Worm (Caenorhabditis elegans) whole organism, L4 larva: Measurements from ENCODE around the gene ife-5.

Experiments
- duxl-1 ChIP-seq: sonication (generic microtip); optimal IDR thresholded peaks from 2 replicates; lab custom pipeline; 2016; ENCODE audit warnings: mild to moderate bottlenecking, missing genetic modification characterization, moderate library complexity, missing compliant biosample characterization; ENCODE audit not compliant: poor library complexity
- fos-1 ChIP-seq: fragments of 150-350 bp; optimal IDR thresholded peaks from 2 replicates; lab custom pipeline; 2014; ENCODE audit warnings: missing biosample characterization, missing genetic modification characterization
- hlh-30 ChIP-seq: sonication (generic microtip); optimal IDR thresholded peaks from 2 replicates; lab custom pipeline; 2017; ENCODE audit warnings: antibody characterized with exemption, mild to moderate bottlenecking, missing genetic modification characterization, missing compliant biosample characterization; ENCODE audit not compliant: insufficient read depth
- lin-39 ChIP-seq: fragments of 150-350 bp; optimal IDR thresholded peaks from 2 replicates; lab custom pipeline; 2014; ENCODE audit warnings: missing biosample characterization, missing genetic modification reagents, missing genetic modification characterization
- nhr-11 ChIP-seq: fragments of 150-350 bp; optimal IDR thresholded peaks from 2 replicates; lab custom pipeline; 2014; ENCODE audit warnings: missing biosample characterization, missing genetic modification characterization
- pha-4 ChIP-seq, 2 experiments: fragments of 150-350 bp in 1 of 2; fragments of 200-800 bp in 1 of 2; sonication (Bioruptor generic) in 1 of 2; IDR thresholded peaks in 1 of 2; optimal IDR thresholded peaks in 1 of 2; 2 replicates each; pipeline versions ENCODE4 v1.3.6 to Lab custom; 2014 to 2022; ENCODE audit warnings: missing genetic modification characterization in 2 of 2, missing genetic modification reagents in 2 of 2, missing biosample characterization in 1 of 2, missing compliant biosample characterization in 1 of 2
- unc-39 ChIP-seq: sonication (generic microtip); optimal IDR thresholded peaks from 2 replicates; lab custom pipeline; 2017; ENCODE audit warnings: missing biosample characterization, missing genetic modification characterization
- zag-1 ChIP-seq: fragments of 150-350 bp; optimal IDR thresholded peaks from 2 replicates; lab custom pipeline; 2014; ENCODE audit warnings: missing biosample characterization, missing genetic modification characterization

DNA sequence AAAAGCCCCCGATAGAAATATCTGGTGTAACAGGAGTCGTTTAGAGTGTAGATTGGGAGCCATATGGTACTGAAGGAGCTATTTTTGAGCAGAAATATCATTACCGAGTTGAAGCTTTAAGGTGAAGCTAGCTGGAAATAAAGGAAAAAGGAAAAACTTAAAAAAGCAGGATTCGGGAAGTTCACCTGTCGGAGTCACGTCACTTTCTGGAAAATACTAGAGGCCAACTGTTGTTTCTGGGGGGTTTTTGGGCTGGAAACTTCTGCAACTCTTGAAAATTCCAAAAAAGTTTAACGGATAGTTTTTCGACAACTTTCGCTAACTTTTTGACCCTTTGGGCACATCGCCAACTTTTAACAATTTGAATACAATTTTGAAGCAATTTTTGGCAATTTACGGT lies 42.8 kb downstream of the ife-5 start, which contains the start of gene sre-53:
- TF ChIP-seq pha-4 (GFP tag; IDR thresholded peaks at IDR 0.05; lab: Robert Waterston, UW) (no peak), pha-4 (tag; optimal IDR thresholded peaks at IDR 0.05; lab: Kevin White, UChicago) (no peak), unc-39 (tag; lab: Kevin White, UChicago) (no peak), fos-1 (tag; lab: Kevin White, UChicago) (no peak), zag-1 (tag; lab: Kevin White, UChicago) (no peak), duxl-1 (tag; lab: Kevin White, UChicago) (no peak), hlh-30 (tag; lab: Kevin White, UChicago) (no peak), nhr-11 (tag; lab: Kevin White, UChicago) (no peak), lin-39 (no peak)
